Worm (Caenorhabditis elegans): ENCODE results near the gene F45H10.5.

The F45H10.5 gene

ce11 chrII:13530657-13531056 is 29.0 kb downstream of the F45H10.5 start:
- no peak for TF ChIP-seq skn-1 (tag; optimal IDR thresholded peaks at IDR 0.05)
- TF ChIP-seq egl-27 (tag; optimal IDR thresholded peaks at IDR 0.05) = no peak
- no peak for TF ChIP-seq ceh-63 (GFP tag; optimal IDR thresholded peaks at IDR 0.05)
- TF ChIP-seq dpl-1 (GFP tag; optimal IDR thresholded peaks at IDR 0.05) = no peak
- TF ChIP-seq ces-1 (GFP tag; optimal IDR thresholded peaks at IDR 0.05) = no peak
- TF ChIP-seq C04F5.9 (tag; optimal IDR thresholded peaks at IDR 0.05) = no peak
- TF ChIP-seq nhr-28 (tag; optimal IDR thresholded peaks at IDR 0.05) = no peak
- TF ChIP-seq egl-13 (tag; optimal IDR thresholded peaks at IDR 0.05) = no peak
- TF ChIP-seq Y116A8C.19 (tag; optimal IDR thresholded peaks at IDR 0.05; ENCODE audit: borderline replicate concordance) = no peak
- no peak for TF ChIP-seq fos-1 (tag; optimal IDR thresholded peaks at IDR 0.05)
- TF ChIP-seq efl-3 (GFP tag; optimal IDR thresholded peaks at IDR 0.05) = no peak
- TF ChIP-seq hlh-4 (tag; optimal IDR thresholded peaks at IDR 0.05) = no peak
- TF ChIP-seq sox-4 (tag; optimal IDR thresholded peaks at IDR 0.05) = no peak
- TF ChIP-seq snu-23 (GFP tag; optimal IDR thresholded peaks at IDR 0.05) = no peak
- no peak for TF ChIP-seq grh-1 (GFP tag; IDR thresholded peaks at IDR 0.05)

DNA sequence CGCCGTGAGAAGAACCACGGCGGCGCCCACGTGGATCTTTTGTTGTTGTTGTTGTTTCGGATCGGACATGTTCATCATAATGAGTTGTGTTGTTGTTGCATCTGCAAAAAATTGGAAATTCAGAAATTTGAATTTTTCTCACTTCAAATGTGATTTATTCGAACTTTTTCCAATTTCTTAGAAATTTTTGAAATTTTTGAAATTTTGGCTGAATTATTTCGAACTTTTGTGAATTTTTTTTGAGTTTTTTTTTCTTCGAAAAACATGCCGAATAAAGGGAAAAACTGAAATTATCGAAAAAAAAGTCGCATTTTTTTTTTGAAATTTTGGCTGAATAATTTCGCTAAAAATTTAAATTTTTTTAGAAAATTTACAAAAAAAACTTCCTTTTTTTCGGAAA is 29.4 kb downstream of the F45H10.5 start, which contains the start of gene snx-14:
Gene snx-14 (minus strand): TSS at position 101 of the 400 bp plus-strand sequence.
- TF ChIP-seq isw-1 (GFP tag; IDR thresholded peaks at IDR 0.05) (no peak), hlh-17 (GFP tag; optimal IDR thresholded peaks at IDR 0.05; ENCODE audit: borderline replicate concordance) (no peak), tbx-2 (tag; optimal IDR thresholded peaks at IDR 0.05) (no peak), irx-1 (tag; optimal IDR thresholded peaks at IDR 0.05) (no peak), aha-1 (tag; optimal IDR thresholded peaks at IDR 0.05) (no peak), mdl-1 (tag; optimal IDR thresholded peaks at IDR 0.05) (no peak), blmp-1 (tag; optimal IDR thresholded peaks at IDR 0.05) (no peak), nhr-237 (tag; optimal IDR thresholded peaks at IDR 0.05) (no peak), elt-3 (tag; optimal IDR thresholded peaks at IDR 0.05) (no peak), jun-1 (tag; optimal IDR thresholded peaks at IDR 0.05) (no peak), nhr-76 (tag; optimal IDR thresholded peaks at IDR 0.05) (no peak), ets-5 (GFP tag; IDR thresholded peaks at IDR 0.05) (no peak), aly-2 (tag; optimal IDR thresholded peaks at IDR 0.05) (no peak), nhr-19 (GFP tag; conservative IDR thresholded peaks at IDR 0.05) (no peak), nhr-20 (tag; optimal IDR thresholded peaks at IDR 0.05) (no peak), ceh-8 (GFP tag; optimal IDR thresholded peaks at IDR 0.05) (no peak), snpc-4 (tag; optimal IDR thresholded peaks at IDR 0.05) (no peak), vab-15 (tag; optimal IDR thresholded peaks at IDR 0.05) (no peak), ceh-63 (GFP tag; optimal IDR thresholded peaks at IDR 0.05) (no peak), lsy-2 (tag; optimal IDR thresholded peaks at IDR 0.05) (no peak)

ce11 chrII:13540956-13541355 is 39.3 kb downstream of the F45H10.5 start, which contains the start of the genes noa-1 and Y48E1B.17:
Gene noa-1 (minus strand): TSS chrII:13541056.
Gene Y48E1B.17 (minus strand): TSS chrII:13541084.
- TF ChIP-seq efl-1 (optimal IDR thresholded peaks at IDR 0.05) = no peak
- peak in 1 of 2 experiments; percentile 53 for TF ChIP-seq efl-1 (GFP tag; optimal IDR thresholded peaks at IDR 0.05 in 1 of 2)
- TF ChIP-seq Y116A8C.19 (tag; optimal IDR thresholded peaks at IDR 0.05; ENCODE audit: borderline replicate concordance) = no peak
- no peak for TF ChIP-seq lir-3 (tag; optimal IDR thresholded peaks at IDR 0.05; ENCODE audit: poor library complexity)
- TF ChIP-seq nhr-84 (tag; optimal IDR thresholded peaks at IDR 0.05) = no peak

DNA sequence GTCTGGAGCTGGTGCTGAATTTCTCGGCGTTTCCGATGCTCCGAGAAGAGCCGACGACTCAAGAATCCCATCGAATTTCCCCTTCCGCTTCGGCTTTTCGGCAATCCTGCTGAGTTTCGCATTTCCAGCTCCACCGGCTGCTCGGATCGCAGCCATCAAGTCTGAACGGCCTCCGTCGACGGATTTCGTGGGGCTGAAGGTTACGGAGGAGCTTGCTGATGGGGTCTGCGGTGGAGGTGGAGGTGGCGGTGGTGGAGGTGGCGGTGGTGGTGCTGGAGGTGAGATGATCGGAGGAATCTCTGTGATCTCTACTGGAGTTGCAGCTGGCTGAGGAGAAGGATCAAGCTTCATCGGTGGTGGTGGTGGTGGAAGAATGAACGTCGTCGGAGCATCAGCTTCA is 41.3 kb downstream of the F45H10.5 start:
- no peak for TF ChIP-seq C16A3.4 (tag; optimal IDR thresholded peaks at IDR 0.05)
- peak; percentile 21 for TF ChIP-seq ceh-8 (GFP tag; optimal IDR thresholded peaks at IDR 0.05)
